Worm (Caenorhabditis elegans): ENCODE data around the gene C34E10.9.

- TF ChIP-seq ets-4 (GFP tag; optimal IDR thresholded peaks at IDR 0.05) = no peak
- no peak for TF ChIP-seq snpc-4 (GFP tag; optimal IDR thresholded peaks at IDR 0.05)
- no peak for TF ChIP-seq snpc-4 (tag; optimal IDR thresholded peaks at IDR 0.05)
- TF ChIP-seq mxl-1 (tag; optimal IDR thresholded peaks at IDR 0.05) = no peak
Observed at ce11 chrIII:5280228-5280627, 17.0 kb upstream of the C34E10.9 start.
